Worm (Caenorhabditis elegans) whole organism, L4/young adult: ENCODE results near the gene pdfr-1.

Source experiments
- W03F9.2 ChIP-seq: fragments of 150-350 bp; optimal IDR thresholded peaks from 2 replicates; lab custom pipeline; 2014; ENCODE audit warnings: missing biosample characterization, missing genetic modification characterization
- dao-5 ChIP-seq: sonication (generic microtip); optimal IDR thresholded peaks from 2 replicates; lab custom pipeline; 2016; ENCODE audit warnings: missing genotype, missing genetic modification characterization, moderate library complexity, missing compliant biosample characterization

- no peak for TF ChIP-seq dao-5 (tag; lab: Kevin White, UChicago)
- no peak for TF ChIP-seq W03F9.2 (tag; lab: Kevin White, UChicago)
Observed at ce11 chrIII:6624872-6625271, 27.0 kb downstream of the pdfr-1 start, which contains the start of gene copd-1.
